Fruit fly (Drosophila melanogaster): ENCODE data around the gene dy.

Gene dy

DNA sequence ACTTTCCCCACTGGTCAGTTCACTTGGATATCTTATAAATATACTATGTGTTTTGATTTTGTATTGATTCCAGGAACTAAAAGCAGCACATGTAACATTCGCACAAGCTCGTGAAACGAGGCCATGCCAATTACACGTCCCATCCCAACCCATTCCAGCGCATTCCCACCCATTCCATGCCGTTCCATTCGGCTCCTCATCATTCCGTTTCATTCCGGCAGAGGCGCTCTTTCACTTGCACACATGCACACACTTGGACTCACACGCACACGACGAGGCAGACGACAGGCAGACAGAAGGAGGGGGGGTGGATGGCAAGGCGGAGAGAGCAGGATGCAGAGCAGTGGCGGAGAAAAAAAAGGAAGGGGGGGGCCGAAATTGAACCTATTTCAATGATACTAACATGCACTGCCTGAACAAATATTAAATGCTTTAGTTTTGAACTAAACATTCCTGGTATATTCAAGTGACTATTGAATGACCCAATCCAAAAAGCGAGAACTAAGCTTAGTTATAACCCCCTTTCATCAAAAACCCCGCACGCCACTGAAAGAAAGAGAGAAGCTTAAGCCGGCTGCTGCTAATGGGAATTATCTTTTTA, 2.5 kb downstream of the dy start (continued):
- TF ChIP-seq MTF-1 (GFP tag; optimal IDR thresholded peaks at IDR 0.05; ENCODE audit: borderline replicate concordance), result no peak
- TF ChIP-seq CG3281 (GFP tag; optimal IDR thresholded peaks at IDR 0.05), result no peak
- TF ChIP-seq wek (GFP tag; optimal IDR thresholded peaks at IDR 0.05), result no peak
- TF ChIP-seq dmrt11E (tag; optimal IDR thresholded peaks at IDR 0.05), result peak; percentile 84
- no peak for TF ChIP-seq CG7928 (GFP tag; optimal IDR thresholded peaks at IDR 0.05)
- peak; percentile 63 for TF ChIP-seq CG6689 (GFP tag; IDR thresholded peaks at IDR 0.05)
- peak; percentile 69 for TF ChIP-seq CG17328 (GFP tag; IDR thresholded peaks at IDR 0.05)
- peak; percentile 63 for TF ChIP-seq CG16815 (GFP tag; optimal IDR thresholded peaks at IDR 0.05)
- no peak for TF ChIP-seq Bgb (GFP tag; IDR thresholded peaks at IDR 0.05; ENCODE audit: partially characterized antibody)
- no peak for TF ChIP-seq PHDP (tag; optimal IDR thresholded peaks at IDR 0.05)
- TF ChIP-seq CG6854 (GFP tag; optimal IDR thresholded peaks at IDR 0.05), result no peak
- TF ChIP-seq ttk (GFP tag; IDR thresholded peaks at IDR 0.05), result no peak
- TF ChIP-seq grn (GFP tag; optimal IDR thresholded peaks at IDR 0.05), result no peak
- no peak for TF ChIP-seq Oaz (GFP tag; IDR thresholded peaks at IDR 0.05)
- peak; percentile 39 for TF ChIP-seq Sox100B (GFP tag; optimal IDR thresholded peaks at IDR 0.05)
- no peak for TF ChIP-seq hb (GFP tag; IDR thresholded peaks at IDR 0.05; ENCODE audit: partially characterized antibody)
- no peak for TF ChIP-seq ato (GFP tag; IDR thresholded peaks at IDR 0.05; ENCODE audit: partially characterized antibody)
- peak; percentile 60 for TF ChIP-seq CG2202 (tag; optimal IDR thresholded peaks at IDR 0.05)
- TF ChIP-seq E2f2 (GFP tag; IDR thresholded peaks at IDR 0.05), result peak; percentile 28
- TF ChIP-seq Atf6 (GFP tag; IDR thresholded peaks at IDR 0.05), result no peak
- no peak for TF ChIP-seq kah (GFP tag; optimal IDR thresholded peaks at IDR 0.05)
- TF ChIP-seq shn (GFP tag; optimal IDR thresholded peaks at IDR 0.05), result no peak
- TF ChIP-seq CG6765 (GFP tag; optimal IDR thresholded peaks at IDR 0.05), result no peak
- peak; percentile 8 for TF ChIP-seq kni (GFP tag; optimal IDR thresholded peaks at IDR 0.05)
- peak; percentile 57 for TF ChIP-seq CG12391 (tag; optimal IDR thresholded peaks at IDR 0.05)
- peak; percentile 15 for TF ChIP-seq Fer3 (tag; optimal IDR thresholded peaks at IDR 0.05)
- TF ChIP-seq CG10147 (GFP tag; optimal IDR thresholded peaks at IDR 0.05), result no peak
- TF ChIP-seq CG11456 (GFP tag; IDR thresholded peaks at IDR 0.05), result no peak
- no peak for TF ChIP-seq B-H1 (GFP tag; IDR thresholded peaks at IDR 0.05)
- peak; percentile 31 for TF ChIP-seq Mes4 (GFP tag; optimal IDR thresholded peaks at IDR 0.05)
- TF ChIP-seq oc (tag; optimal IDR thresholded peaks at IDR 0.05), result peak; percentile 49
- TF ChIP-seq Blimp-1 (GFP tag; optimal IDR thresholded peaks at IDR 0.05), result peak; percentile 61
- TF ChIP-seq sr (GFP tag; IDR thresholded peaks at IDR 0.05), result no peak
- TF ChIP-seq esg (GFP tag; conservative IDR thresholded peaks at IDR 0.05), result peak; percentile 47
- peak; percentile 55 for TF ChIP-seq unpg (GFP tag; optimal IDR thresholded peaks at IDR 0.05)
- TF ChIP-seq CG14014 (GFP tag; IDR thresholded peaks at IDR 0.05), result no peak
- TF ChIP-seq CG2129 (GFP tag; IDR thresholded peaks at IDR 0.05; ENCODE audit: partially characterized antibody), result no peak
- TF ChIP-seq MESR4 (GFP tag; optimal IDR thresholded peaks at IDR 0.05), result no peak
- TF ChIP-seq CG34224 (GFP tag; IDR thresholded peaks at IDR 0.05; ENCODE audit: partially characterized antibody), result no peak
- TF ChIP-seq Side (GFP tag; optimal IDR thresholded peaks at IDR 0.05), result peak; percentile 40
- no peak for TF ChIP-seq CG43689 (GFP tag; IDR thresholded peaks at IDR 0.05)
- TF ChIP-seq CG14441 (GFP tag; IDR thresholded peaks at IDR 0.05), result 0 out of 2 replicates have a peak, but pooled peaks have one; percentile 17
- no peak for TF ChIP-seq B-H2 (GFP tag; optimal IDR thresholded peaks at IDR 0.05)
- TF ChIP-seq Hand (GFP tag; optimal IDR thresholded peaks at IDR 0.05), result no peak
- TF ChIP-seq ERR (GFP tag; optimal IDR thresholded peaks at IDR 0.05), result no peak
- TF ChIP-seq al (GFP tag; IDR thresholded peaks at IDR 0.05), result no peak
- TF ChIP-seq CG3838 (GFP tag; optimal IDR thresholded peaks at IDR 0.05), result no peak
- TF ChIP-seq CG17361 (GFP tag; IDR thresholded peaks at IDR 0.05), result no peak
- no peak for TF ChIP-seq CG6175 (GFP tag; IDR thresholded peaks at IDR 0.05)
- TF ChIP-seq gcm2 (GFP tag; optimal IDR thresholded peaks at IDR 0.05), result no peak
